Worm (Caenorhabditis elegans) whole organism, L3 larva: ENCODE measurements around the gene nspb-2.
"Not testable (repeated sequence)": the region's sequence is repeated elsewhere in the genome, so short reads cannot be mapped to it uniquely, and the experiment has no call there.

ENCODE experiments used
- egl-27 ChIP-seq: sonication (generic microtip); optimal IDR thresholded peaks from 4 replicates; lab custom pipeline; 2017; ENCODE audit warnings: missing biosample characterization, missing genetic modification reagents, missing genetic modification characterization
- elt-2 ChIP-seq: sonication (generic microtip); optimal IDR thresholded peaks from 2 replicates; lab custom pipeline; 2016; ENCODE audit warnings: missing genetic modification reagents, mild to moderate bottlenecking, missing genetic modification characterization, missing compliant biosample characterization
- lsy-12 ChIP-seq: sonication (generic microtip); optimal IDR thresholded peaks from 2 replicates; lab custom pipeline; 2016; ENCODE audit warnings: mild to moderate bottlenecking, missing genetic modification characterization, missing compliant biosample characterization
- nhr-25 ChIP-seq: sonication (generic microtip); optimal IDR thresholded peaks from 2 replicates; lab custom pipeline; 2017; ENCODE audit warnings: missing biosample characterization, missing genetic modification characterization
- tbx-2 ChIP-seq: sonication (generic microtip); optimal IDR thresholded peaks from 2 replicates; lab custom pipeline; 2016; ENCODE audit warnings: mild to moderate bottlenecking, missing genetic modification characterization, missing compliant biosample characterization

- TF ChIP-seq egl-27; tbx-2 (tag; lab: Kevin White, UChicago); elt-2; nhr-25 (tag; lab: Kevin White, UChicago); lsy-12 (tag; lab: Kevin White, UChicago): not testable (repeated sequence)
Observed at ce11 chrIV:6597918-6598317, 6.4 kb downstream of the nspb-2 start, which contains the start of gene nspb-4.
